Fruit fly (Drosophila melanogaster) whole organism, embryonic: ENCODE results near the gene eIF3i.

Experiments
- CG10366 ChIP-seq: fragments of 200-800 bp; sonication (Bioruptor generic); IDR thresholded peaks from 2 replicates; pipeline ENCODE4 v1.3.6; 2022; ENCODE audit warnings: missing biosample characterization, missing genetic modification characterization
- CG10565 ChIP-seq: fragments of 200-800 bp; sonication (Bioruptor generic); optimal IDR thresholded peaks from 3 replicates; lab custom pipeline; 2016; ENCODE audit warnings: missing biosample characterization, mild to moderate bottlenecking, missing genetic modification characterization
- CG11085 ChIP-seq: fragments of 200-800 bp; sonication (Bioruptor generic); IDR thresholded peaks from 2 replicates; pipeline ENCODE4 v1.3.6; 2022; ENCODE audit warnings: missing biosample characterization, missing genetic modification characterization
- CG11504 ChIP-seq: fragments of 200-800 bp; sonication (Bioruptor generic); optimal IDR thresholded peaks from 3 replicates; lab custom pipeline; 2019; ENCODE audit warnings: missing biosample characterization, mild to moderate bottlenecking, missing genetic modification characterization, moderate library complexity
- CG13287 ChIP-seq: fragments of 200-800 bp; sonication (Bioruptor generic); IDR thresholded peaks from 2 replicates; pipeline ENCODE4 v1.3.6; 2022; ENCODE audit warnings: missing biosample characterization, missing genetic modification characterization; ENCODE audit not compliant: partially characterized antibody
- CG14860 ChIP-seq: fragments of 200-800 bp; sonication (Bioruptor generic); IDR thresholded peaks from 3 replicates; pipeline ENCODE4 v1.3.6; 2022; ENCODE audit warnings: missing biosample characterization, missing genetic modification characterization; ENCODE audit not compliant: partially characterized antibody
- CG15514 ChIP-seq: fragments of 200-800 bp; sonication (Bioruptor generic); optimal IDR thresholded peaks from 3 replicates; lab custom pipeline; 2017; ENCODE audit warnings: missing biosample characterization, missing genetic modification characterization, mild to moderate bottlenecking, moderate library complexity, missing genetic modification reagents
- CG15601 ChIP-seq: fragments of 200-800 bp; sonication (Bioruptor generic); optimal IDR thresholded peaks from 3 replicates; lab custom pipeline; 2019; ENCODE audit warnings: missing biosample characterization, mild to moderate bottlenecking, missing genetic modification characterization, moderate library complexity
- CG1603 ChIP-seq: fragments of 200-800 bp; sonication (Bioruptor generic); optimal IDR thresholded peaks from 2 replicates; lab custom pipeline; 2019; ENCODE audit warnings: missing biosample characterization, mild to moderate bottlenecking, missing genetic modification characterization, moderate library complexity
- CG18619 ChIP-seq: fragments of 200-800 bp; sonication (Bioruptor generic); optimal IDR thresholded peaks from 3 replicates; lab custom pipeline; 2017; ENCODE audit warnings: missing biosample characterization, mild to moderate bottlenecking, missing genetic modification characterization
- CG2120 ChIP-seq: fragments of 200-800 bp; sonication (Bioruptor generic); optimal IDR thresholded peaks from 3 replicates; lab custom pipeline; 2016; ENCODE audit warnings: missing biosample characterization, missing genetic modification characterization
- CG31388 ChIP-seq: fragments of 200-800 bp; sonication (Bioruptor generic); optimal IDR thresholded peaks from 2 replicates; lab custom pipeline; 2016; ENCODE audit warnings: missing biosample characterization, missing genetic modification characterization
- CG34224 ChIP-seq: fragments of 200-800 bp; sonication (Bioruptor generic); IDR thresholded peaks from 3 replicates; pipeline ENCODE4 v1.3.6; 2022; ENCODE audit warnings: missing biosample characterization, missing genetic modification characterization; ENCODE audit not compliant: partially characterized antibody
- CG6175 ChIP-seq: fragments of 200-800 bp; sonication (Bioruptor generic); IDR thresholded peaks from 3 replicates; pipeline ENCODE4 v1.3.6; 2022; ENCODE audit warnings: missing biosample characterization, missing genetic modification characterization
- CG6854 ChIP-seq: fragments of 200-800 bp; sonication (Bioruptor generic); optimal IDR thresholded peaks from 3 replicates; lab custom pipeline; 2017; ENCODE audit warnings: missing biosample characterization, mild to moderate bottlenecking, missing genetic modification characterization
- CG7786 ChIP-seq: fragments of 200-800 bp; sonication (Bioruptor generic); optimal IDR thresholded peaks from 2 replicates; lab custom pipeline; 2016; ENCODE audit warnings: missing biosample characterization, missing genetic modification characterization
- CG7839 ChIP-seq: fragments of 200-800 bp; sonication (Bioruptor generic); optimal IDR thresholded peaks from 3 replicates; lab custom pipeline; 2018; ENCODE audit warnings: missing biosample characterization, mild to moderate bottlenecking, missing genetic modification characterization, moderate library complexity
- CG8388 ChIP-seq: fragments of 200-800 bp; sonication (Bioruptor generic); optimal IDR thresholded peaks from 2 replicates; lab custom pipeline; 2019; ENCODE audit warnings: missing biosample characterization, mild to moderate bottlenecking, missing genetic modification characterization, moderate library complexity
- CG9797 ChIP-seq: fragments of 200-800 bp; sonication (Bioruptor generic); optimal IDR thresholded peaks from 3 replicates; lab custom pipeline; 2018; ENCODE audit warnings: missing biosample characterization, mild to moderate bottlenecking, missing genetic modification characterization
- Dp ChIP-seq: fragments of 200-800 bp; sonication (Bioruptor generic); optimal IDR thresholded peaks from 2 replicates; lab custom pipeline; 2018; ENCODE audit warnings: missing biosample characterization, mild to moderate bottlenecking, missing genetic modification characterization, moderate library complexity
- ERR ChIP-seq: fragments of 200-800 bp; sonication (Bioruptor generic); optimal IDR thresholded peaks from 2 replicates; lab custom pipeline; 2016; ENCODE audit warnings: missing biosample characterization, missing genetic modification characterization
- Lpt ChIP-seq: fragments of >200 bp; optimal IDR thresholded peaks from 2 replicates; lab custom pipeline; 2018; ENCODE audit warnings: missing biosample characterization, missing genetic modification characterization
- MESR4 ChIP-seq: fragments of 200-800 bp; sonication (Bioruptor generic); optimal IDR thresholded peaks from 2 replicates; lab custom pipeline; 2018; ENCODE audit warnings: missing biosample characterization, mild to moderate bottlenecking, missing genetic modification characterization, moderate library complexity
- MTF-1 ChIP-seq: fragments of 200-800 bp; sonication (Bioruptor generic); optimal IDR thresholded peaks from 2 replicates; lab custom pipeline; 2018; ENCODE audit warnings: missing biosample characterization, mild to moderate bottlenecking, missing genetic modification characterization, borderline replicate concordance
- Oaz ChIP-seq: fragments of 200-800 bp; sonication (Bioruptor generic); IDR thresholded peaks from 2 replicates; pipeline ENCODE4 v1.3.6; 2022; ENCODE audit warnings: missing biosample characterization, missing genetic modification characterization
- Pdp1 ChIP-seq, 2 experiments: fragments of 200-800 bp; sonication (Bioruptor generic); optimal IDR thresholded peaks; 3 replicates each; lab custom pipeline; 2016; ENCODE audit warnings: missing biosample characterization in 2 of 2, missing genetic modification characterization in 2 of 2, mild to moderate bottlenecking in 1 of 2, moderate library complexity in 1 of 2
- Sox100B ChIP-seq: fragments of 200-800 bp; sonication (Bioruptor generic); optimal IDR thresholded peaks from 3 replicates; lab custom pipeline; 2018; ENCODE audit warnings: missing biosample characterization, mild to moderate bottlenecking, missing genetic modification characterization
- Usf ChIP-seq: fragments of 200-800 bp; sonication (Bioruptor generic); optimal IDR thresholded peaks from 2 replicates; lab custom pipeline; 2017; ENCODE audit warnings: missing genotype, missing biosample characterization, missing genetic modification characterization
- cad ChIP-seq: fragments of >200 bp; optimal IDR thresholded peaks from 2 replicates; lab custom pipeline; 2017; ENCODE audit warnings: missing biosample characterization, missing genetic modification characterization
- cas ChIP-seq: fragments of 200-800 bp; sonication (Bioruptor generic); IDR thresholded peaks from 2 replicates; pipeline ENCODE4 v1.3.6; 2022; ENCODE audit warnings: missing biosample characterization, missing genetic modification characterization
- chinmo ChIP-seq: fragments of 200-800 bp; sonication (Bioruptor generic); IDR thresholded peaks from 4 replicates; pipeline ENCODE4 v1.3.6; 2022; ENCODE audit warnings: missing biosample characterization, missing genetic modification characterization; ENCODE audit not compliant: partially characterized antibody
- corto ChIP-seq: fragments of 200-800 bp; sonication (Bioruptor generic); optimal IDR thresholded peaks from 2 replicates; lab custom pipeline; 2016; ENCODE audit warnings: missing biosample characterization, mild to moderate bottlenecking, missing genetic modification characterization, moderate library complexity
- crp ChIP-seq, 2 experiments: fragments of 200-800 bp; sonication (Bioruptor generic); optimal IDR thresholded peaks; 2 replicates in 1 of 2; 3 replicates in 1 of 2; lab custom pipeline; 2017; ENCODE audit warnings: missing biosample characterization in 2 of 2, missing genetic modification characterization in 2 of 2, mild to moderate bottlenecking in 1 of 2, moderate library complexity in 1 of 2
- dmrt11E ChIP-seq: fragments of 200-800 bp; sonication (Bioruptor generic); optimal IDR thresholded peaks from 3 replicates; lab custom pipeline; 2018; ENCODE audit warnings: missing biosample characterization, mild to moderate bottlenecking, missing genetic modification characterization, moderate library complexity
- dpn ChIP-seq, 2 experiments: fragments of 200-800 bp; sonication (Bioruptor generic); optimal IDR thresholded peaks; 3 replicates each; lab custom pipeline; 2016; ENCODE audit warnings: missing biosample characterization in 2 of 2, missing genetic modification characterization in 2 of 2
- fd64A ChIP-seq: fragments of 200-800 bp; sonication (Bioruptor generic); optimal IDR thresholded peaks from 3 replicates; lab custom pipeline; 2018; ENCODE audit warnings: missing biosample characterization, mild to moderate bottlenecking, missing genetic modification characterization
- jumu ChIP-seq: fragments of 200-800 bp; sonication (Bioruptor generic); optimal IDR thresholded peaks from 3 replicates; lab custom pipeline; 2016; ENCODE audit warnings: missing biosample characterization, missing genetic modification characterization
- klu ChIP-seq: fragments of 200-800 bp; sonication (Bioruptor generic); IDR thresholded peaks from 2 replicates; pipeline ENCODE4 v1.3.6; 2022; ENCODE audit warnings: missing biosample characterization, missing genetic modification characterization
- lola ChIP-seq, 3 experiments: fragments of >200 bp in 2 of 3; fragments of 200-800 bp in 1 of 3; sonication (Bioruptor generic) in 1 of 3; optimal IDR thresholded peaks; 2 replicates each; lab custom pipeline; 2017 to 2019; ENCODE audit warnings: missing biosample characterization in 3 of 3, missing genetic modification characterization in 3 of 3, mild to moderate bottlenecking in 1 of 3, moderate library complexity in 1 of 3
- mam ChIP-seq: fragments of 200-800 bp; sonication (Bioruptor generic); optimal IDR thresholded peaks from 3 replicates; lab custom pipeline; 2016; ENCODE audit warnings: missing biosample characterization, missing genetic modification characterization
- nom ChIP-seq: fragments of 200-800 bp; sonication (Bioruptor generic); optimal IDR thresholded peaks from 2 replicates; lab custom pipeline; 2017; ENCODE audit warnings: missing biosample characterization, missing genetic modification characterization, mild to moderate bottlenecking, moderate library complexity, missing genetic modification reagents
- repo ChIP-seq: fragments of 200-800 bp; sonication (Bioruptor generic); optimal IDR thresholded peaks from 2 replicates; lab custom pipeline; 2016; ENCODE audit warnings: missing biosample characterization, missing genetic modification characterization
- scrt ChIP-seq: fragments of 200-800 bp; sonication (Bioruptor generic); optimal IDR thresholded peaks from 2 replicates; lab custom pipeline; 2018; ENCODE audit warnings: missing biosample characterization, mild to moderate bottlenecking, missing genetic modification characterization, moderate library complexity
- sens-2 ChIP-seq: fragments of 200-800 bp; sonication (Bioruptor generic); IDR thresholded peaks from 2 replicates; pipeline ENCODE4 v1.3.6; 2022; ENCODE audit warnings: missing biosample characterization, missing genetic modification characterization
- so ChIP-seq: fragments of 200-800 bp; sonication (Bioruptor generic); IDR thresholded peaks from 3 replicates; pipeline ENCODE4 v1.3.6; 2022; ENCODE audit warnings: missing biosample characterization, missing genetic modification characterization
- trem ChIP-seq: fragments of 200-800 bp; optimal IDR thresholded peaks from 3 replicates; lab custom pipeline; 2019; ENCODE audit warnings: missing biosample characterization, mild to moderate bottlenecking, missing genetic modification characterization, moderate library complexity
- tup ChIP-seq: fragments of 200-800 bp; sonication (Bioruptor generic); optimal IDR thresholded peaks from 2 replicates; lab custom pipeline; 2016; ENCODE audit warnings: missing biosample characterization, mild to moderate bottlenecking, missing genetic modification characterization, moderate library complexity
- tx ChIP-seq: fragments of 200-800 bp; sonication (Bioruptor generic); optimal IDR thresholded peaks from 2 replicates; lab custom pipeline; 2016; ENCODE audit warnings: missing biosample characterization, missing genetic modification characterization

Gene eIF3i

dm6 chr2L:4955094-4955823 lies 12.3 kb downstream of the eIF3i start, which contains the start of the genes Jon25Bi and Marcal1 (continued):
- no peak for TF ChIP-seq CG13287 (GFP tag; lab: Robert Waterston, UW)
- TF ChIP-seq dpn (GFP tag; optimal IDR thresholded peaks at IDR 0.05; lab: Kevin White, UChicago) = no peak
- no peak for TF ChIP-seq mam (GFP tag; lab: Kevin White, UChicago)
- TF ChIP-seq Pdp1 (GFP tag; optimal IDR thresholded peaks at IDR 0.05; lab: Kevin White, UChicago) = no peak
- no peak for TF ChIP-seq CG31388 (GFP tag; lab: Kevin White, UChicago)
- no peak for TF ChIP-seq repo (GFP tag; lab: Kevin White, UChicago)
- no peak for TF ChIP-seq CG10565 (GFP tag; lab: Kevin White, UChicago)
- no peak for TF ChIP-seq CG14860 (GFP tag; lab: Robert Waterston, UW)
- TF ChIP-seq MTF-1 (GFP tag; lab: Kevin White, UChicago) = no peak
- TF ChIP-seq CG15514 (GFP tag; lab: Kevin White, UChicago) = no peak
- no peak for TF ChIP-seq jumu
- no peak for TF ChIP-seq CG7786
- TF ChIP-seq dmrt11E = no peak
- TF ChIP-seq Oaz (GFP tag; lab: Robert Waterston, UW) = no peak
- TF ChIP-seq corto (GFP tag; lab: Kevin White, UChicago) = no peak
- TF ChIP-seq cad (GFP tag; lab: Kevin White, UChicago) = no peak
- no peak for TF ChIP-seq ERR (GFP tag; lab: Kevin White, UChicago)
- TF ChIP-seq Usf (GFP tag; lab: Kevin White, UChicago) = no peak
- TF ChIP-seq chinmo (GFP tag; lab: Robert Waterston, UW) = 0 out of 4 replicates have a peak, but pooled peaks have one; percentile 35
- peak; percentile 43 for TF ChIP-seq CG9797 (GFP tag; lab: Kevin White, UChicago)
- TF ChIP-seq CG11085 (GFP tag; lab: Robert Waterston, UW) = no peak
- TF ChIP-seq Dp (GFP tag; lab: Kevin White, UChicago) = peak; percentile 61
- TF ChIP-seq CG6175 = no peak
- no peak for TF ChIP-seq CG7839 (tag; lab: Kevin White, UChicago)
- no peak for TF ChIP-seq nom (GFP tag; lab: Kevin White, UChicago)
- TF ChIP-seq CG34224 (GFP tag; lab: Robert Waterston, UW) = 0 out of 3 replicates have a peak, but pooled peaks have one; percentile 26
- no peak for TF ChIP-seq CG18619
- peak in 1 of 2 experiments; percentile 65 for TF ChIP-seq crp (GFP tag; optimal IDR thresholded peaks at IDR 0.05; lab: Kevin White, UChicago)
- no peak for TF ChIP-seq so (GFP tag; lab: Robert Waterston, UW)
- TF ChIP-seq CG6854 (GFP tag; lab: Kevin White, UChicago) = no peak
- no peak for TF ChIP-seq CG8388
- peak; percentile 0 for TF ChIP-seq MESR4 (GFP tag; lab: Kevin White, UChicago)
- TF ChIP-seq Sox100B = no peak
- TF ChIP-seq CG15601 (tag; lab: Kevin White, UChicago) = no peak
- TF ChIP-seq CG1603 (tag; lab: Kevin White, UChicago) = no peak
- no peak for TF ChIP-seq CG11504 (tag; lab: Kevin White, UChicago)
- TF ChIP-seq tx = no peak
- TF ChIP-seq CG10366 (GFP tag; lab: Robert Waterston, UW) = no peak
- TF ChIP-seq lola (GFP tag; optimal IDR thresholded peaks at IDR 0.05; lab: Kevin White, UChicago) = no peak
- no peak for TF ChIP-seq fd64A (GFP tag; lab: Kevin White, UChicago)
- no peak for TF ChIP-seq cas (GFP tag; lab: Robert Waterston, UW)
- no peak for TF ChIP-seq klu (GFP tag; lab: Robert Waterston, UW)
- TF ChIP-seq tup (GFP tag; lab: Kevin White, UChicago) = no peak
- no peak for TF ChIP-seq CG2120 (GFP tag; lab: Kevin White, UChicago)
- TF ChIP-seq trem = no peak
- TF ChIP-seq Lpt (GFP tag; lab: Kevin White, UChicago) = no peak
- TF ChIP-seq sens-2 (GFP tag; lab: Robert Waterston, UW) = no peak
- peak; percentile 75 for TF ChIP-seq scrt
